Fruit fly (Drosophila melanogaster) whole organism, prepupa: ENCODE results near the gene CG5151.

Source experiments
- Blimp-1 ChIP-seq: fragments of 200-800 bp; sonication (Bioruptor generic); optimal IDR thresholded peaks from 3 replicates; lab custom pipeline; 2017; ENCODE audit warnings: missing biosample characterization, missing genetic modification characterization, mild to moderate bottlenecking, moderate library complexity, missing genetic modification reagents
- CG10631 ChIP-seq: fragments of 200-800 bp; sonication (Bioruptor generic); optimal IDR thresholded peaks from 2 replicates; lab custom pipeline; 2016; ENCODE audit warnings: missing biosample characterization, missing genetic modification characterization
- CG10669 ChIP-seq: fragments of 200-800 bp; sonication (Bioruptor generic); optimal IDR thresholded peaks from 3 replicates; lab custom pipeline; 2018; ENCODE audit warnings: missing biosample characterization, mild to moderate bottlenecking, missing genetic modification characterization, moderate library complexity
- CG11762 ChIP-seq: fragments of 200-800 bp; sonication (Bioruptor generic); optimal IDR thresholded peaks from 3 replicates; lab custom pipeline; 2016; ENCODE audit warnings: missing biosample characterization, missing genetic modification characterization; ENCODE audit not compliant: insufficient read depth
- CG11902 ChIP-seq: fragments of 200-800 bp; sonication (Bioruptor generic); optimal IDR thresholded peaks from 3 replicates; lab custom pipeline; 2016; ENCODE audit warnings: missing biosample characterization, missing genetic modification characterization
- CG15336 ChIP-seq: fragments of 200-800 bp; sonication (Bioruptor generic); IDR thresholded peaks from 2 replicates; pipeline ENCODE4 v1.3.6; 2022; ENCODE audit warnings: missing biosample characterization, missing genetic modification characterization
- CG1621 ChIP-seq: fragments of 200-800 bp; sonication (Bioruptor generic); optimal IDR thresholded peaks from 3 replicates; lab custom pipeline; 2018; ENCODE audit warnings: missing biosample characterization, mild to moderate bottlenecking, missing genetic modification characterization
- CG3032 ChIP-seq: fragments of 200-800 bp; optimal IDR thresholded peaks from 2 replicates; lab custom pipeline; 2019; ENCODE audit warnings: missing biosample characterization, mild to moderate bottlenecking, missing genetic modification characterization, moderate library complexity
- CG31627 ChIP-seq: fragments of 200-800 bp; sonication (Bioruptor generic); optimal IDR thresholded peaks from 3 replicates; lab custom pipeline; 2016; ENCODE audit warnings: missing biosample characterization, missing genetic modification characterization
- CG32006 ChIP-seq: fragments of 200-800 bp; sonication (Bioruptor generic); optimal IDR thresholded peaks from 3 replicates; lab custom pipeline; 2017; ENCODE audit warnings: missing biosample characterization, mild to moderate bottlenecking, missing genetic modification characterization
- CG34406 ChIP-seq: fragments of 200-800 bp; sonication (Bioruptor generic); optimal IDR thresholded peaks from 3 replicates; lab custom pipeline; 2016; ENCODE audit warnings: missing biosample characterization, missing genetic modification characterization
- CG4318 ChIP-seq: fragments of 200-800 bp; sonication (Bioruptor generic); optimal IDR thresholded peaks from 3 replicates; lab custom pipeline; 2017; ENCODE audit warnings: missing biosample characterization, mild to moderate bottlenecking, missing genetic modification characterization
- CG6163 ChIP-seq: fragments of 200-800 bp; sonication (Bioruptor generic); IDR thresholded peaks from 3 replicates; pipeline ENCODE4 v1.3.6; 2022; ENCODE audit warnings: missing biosample characterization, missing genetic modification characterization
- CG6276 ChIP-seq: fragments of 200-800 bp; sonication (Bioruptor generic); optimal IDR thresholded peaks from 2 replicates; lab custom pipeline; 2017; ENCODE audit warnings: missing biosample characterization, mild to moderate bottlenecking, missing genetic modification characterization
- CG6792 ChIP-seq: fragments of 200-800 bp; sonication (Bioruptor generic); optimal IDR thresholded peaks from 3 replicates; lab custom pipeline; 2016; ENCODE audit warnings: missing biosample characterization, missing genetic modification characterization
- CG7368 ChIP-seq: fragments of 200-800 bp; sonication (Bioruptor generic); optimal IDR thresholded peaks from 3 replicates; lab custom pipeline; 2016; ENCODE audit warnings: missing biosample characterization, missing genetic modification characterization
- CG8119 ChIP-seq: fragments of 200-800 bp; sonication (Bioruptor generic); IDR thresholded peaks from 3 replicates; pipeline ENCODE4 v1.3.6; 2022; ENCODE audit warnings: missing biosample characterization, missing genetic modification characterization
- CG8319 ChIP-seq: fragments of 200-800 bp; sonication (Bioruptor generic); optimal IDR thresholded peaks from 3 replicates; lab custom pipeline; 2016; ENCODE audit warnings: missing biosample characterization, missing genetic modification characterization
- CG8632 ChIP-seq: fragments of 200-800 bp; sonication (Bioruptor generic); optimal IDR thresholded peaks from 3 replicates; lab custom pipeline; 2016; ENCODE audit warnings: missing biosample characterization, missing genetic modification characterization
- CG9139 ChIP-seq: fragments of 200-800 bp; sonication (Bioruptor generic); optimal IDR thresholded peaks from 3 replicates; lab custom pipeline; 2017; ENCODE audit warnings: missing biosample characterization, mild to moderate bottlenecking, missing genetic modification characterization
- Eip75B ChIP-seq: fragments of 200-800 bp; sonication (Bioruptor generic); optimal IDR thresholded peaks from 3 replicates; lab custom pipeline; 2016; ENCODE audit warnings: missing biosample characterization, missing genetic modification characterization
- Eip78C ChIP-seq: fragments of 200-800 bp; sonication (Bioruptor generic); peaks from one replicate; lab custom pipeline; 2016; ENCODE audit warnings: missing biosample characterization, missing genetic modification characterization
- Eip93F ChIP-seq: fragments of 200-800 bp; sonication (Bioruptor generic); optimal IDR thresholded peaks from 2 replicates; lab custom pipeline; 2016; ENCODE audit warnings: missing biosample characterization, mild to moderate bottlenecking, missing genetic modification characterization
- Ets21C ChIP-seq: fragments of 200-800 bp; sonication (Bioruptor generic); optimal IDR thresholded peaks from 3 replicates; lab custom pipeline; 2016; ENCODE audit warnings: missing biosample characterization, missing genetic modification characterization
- Gug ChIP-seq: fragments of 200-800 bp; sonication (Bioruptor generic); IDR thresholded peaks from 2 replicates; pipeline ENCODE4 v1.3.6; 2022; ENCODE audit warnings: missing biosample characterization, missing genetic modification characterization
- Hr39 ChIP-seq: fragments of 200-800 bp; sonication (Bioruptor generic); optimal IDR thresholded peaks from 2 replicates; lab custom pipeline; 2016; ENCODE audit warnings: missing biosample characterization, missing genetic modification characterization
- Hr4 ChIP-seq: fragments of 200-800 bp; sonication (Bioruptor generic); optimal IDR thresholded peaks from 3 replicates; lab custom pipeline; 2016; ENCODE audit warnings: missing biosample characterization, missing genetic modification characterization
- Met ChIP-seq: fragments of 200-800 bp; sonication (Bioruptor generic); optimal IDR thresholded peaks from 3 replicates; lab custom pipeline; 2016; ENCODE audit warnings: missing biosample characterization, missing genetic modification characterization
- Sox102F ChIP-seq: fragments of 200-800 bp; sonication (Bioruptor generic); optimal IDR thresholded peaks from 2 replicates; lab custom pipeline; 2016; ENCODE audit warnings: missing biosample characterization, mild to moderate bottlenecking, missing genetic modification characterization
- Sox14 ChIP-seq: fragments of 200-800 bp; sonication (Bioruptor generic); optimal IDR thresholded peaks from 3 replicates; lab custom pipeline; 2016; ENCODE audit warnings: missing biosample characterization, missing genetic modification characterization
- Sox15 ChIP-seq: fragments of 200-800 bp; sonication (Bioruptor generic); optimal IDR thresholded peaks from 3 replicates; lab custom pipeline; 2016; ENCODE audit warnings: missing biosample characterization, missing genetic modification characterization
- achi ChIP-seq: fragments of 200-800 bp; sonication (Bioruptor generic); optimal IDR thresholded peaks from 3 replicates; lab custom pipeline; 2016; ENCODE audit warnings: missing biosample characterization, missing genetic modification characterization
- acj6 ChIP-seq: fragments of 200-800 bp; sonication (Bioruptor generic); optimal IDR thresholded peaks from 3 replicates; lab custom pipeline; 2016; ENCODE audit warnings: missing biosample characterization, missing genetic modification characterization
- cyc ChIP-seq: fragments of 200-800 bp; sonication (Bioruptor generic); optimal IDR thresholded peaks from 3 replicates; lab custom pipeline; 2016; ENCODE audit warnings: missing biosample characterization, missing genetic modification characterization
- dsx ChIP-seq: fragments of 200-800 bp; optimal IDR thresholded peaks from 3 replicates; lab custom pipeline; 2019; ENCODE audit warnings: missing biosample characterization, mild to moderate bottlenecking, missing genetic modification characterization, moderate library complexity; ENCODE audit not compliant: poor library complexity, severe bottlenecking
- eg ChIP-seq: fragments of 200-800 bp; sonication (Bioruptor generic); IDR thresholded peaks from 3 replicates; pipeline ENCODE4 v1.3.6; 2022; ENCODE audit warnings: missing biosample characterization, missing genetic modification characterization
- esn ChIP-seq: fragments of 200-800 bp; sonication (Bioruptor generic); optimal IDR thresholded peaks from 2 replicates; lab custom pipeline; 2016; ENCODE audit warnings: missing biosample characterization, mild to moderate bottlenecking, missing genetic modification characterization, moderate library complexity
- fd59A ChIP-seq: fragments of 200-800 bp; sonication (Bioruptor generic); optimal IDR thresholded peaks from 2 replicates; lab custom pipeline; 2017; ENCODE audit warnings: missing biosample characterization, mild to moderate bottlenecking, missing genetic modification characterization, missing genetic modification reagents
- fd85E ChIP-seq: fragments of 200-800 bp; sonication (Bioruptor generic); optimal IDR thresholded peaks from 3 replicates; lab custom pipeline; 2016; ENCODE audit warnings: missing biosample characterization, missing genetic modification characterization
- lz ChIP-seq: fragments of 200-800 bp; sonication (Bioruptor generic); optimal IDR thresholded peaks from 3 replicates; lab custom pipeline; 2016; ENCODE audit warnings: missing biosample characterization, missing genetic modification characterization
- net ChIP-seq: fragments of 200-800 bp; sonication (Bioruptor generic); optimal IDR thresholded peaks from 3 replicates; lab custom pipeline; 2016; ENCODE audit warnings: missing biosample characterization, missing genetic modification characterization
- pdm3 ChIP-seq: fragments of 200-800 bp; sonication (Bioruptor generic); optimal IDR thresholded peaks from 3 replicates; lab custom pipeline; 2016; ENCODE audit warnings: missing biosample characterization, missing genetic modification characterization
- salr ChIP-seq, 2 experiments: fragments of 200-800 bp; sonication (Bioruptor generic); optimal IDR thresholded peaks; 3 replicates each; lab custom pipeline; 2016 to 2018; ENCODE audit warnings: missing biosample characterization in 2 of 2, missing genetic modification characterization in 2 of 2, mild to moderate bottlenecking in 1 of 2
- spab ChIP-seq: fragments of 200-800 bp; sonication (Bioruptor generic); optimal IDR thresholded peaks from 2 replicates; lab custom pipeline; 2017; ENCODE audit warnings: missing biosample characterization, mild to moderate bottlenecking, missing genetic modification characterization, missing genetic modification reagents
- ss ChIP-seq, 2 experiments: fragments of 200-800 bp; sonication (Bioruptor generic); optimal IDR thresholded peaks; 2 replicates in 1 of 2; 3 replicates in 1 of 2; lab custom pipeline; 2017 to 2018; ENCODE audit warnings: mild to moderate bottlenecking in 2 of 2, missing biosample characterization in 2 of 2, missing genetic modification characterization in 2 of 2, moderate library complexity in 1 of 2
- svp ChIP-seq: fragments of 200-800 bp; sonication (Bioruptor generic); peaks from one replicate; lab custom pipeline; 2016; ENCODE audit warnings: missing biosample characterization, missing genetic modification characterization

Gene CG5151

dm6 chr3L:16176492-16176891 lies 12.0 kb upstream of the CG5151 start (continued):
- peak; percentile 3 for TF ChIP-seq CG7368 (GFP tag; lab: Kevin White, UChicago)
- peak; percentile 76 for TF ChIP-seq spab (GFP tag; lab: Kevin White, UChicago)
- TF ChIP-seq CG11902 (GFP tag; lab: Kevin White, UChicago) = peak; percentile 29
- peak; percentile 64 for TF ChIP-seq CG31627
- no peak for TF ChIP-seq fd85E (GFP tag; lab: Kevin White, UChicago)
- no peak for TF ChIP-seq CG6163
- TF ChIP-seq CG8319 (GFP tag; lab: Kevin White, UChicago) = peak; percentile 32
- TF ChIP-seq net (GFP tag; lab: Kevin White, UChicago) = peak; percentile 51
- peak; percentile 33 to 58 for TF ChIP-seq salr (GFP tag; optimal IDR thresholded peaks at IDR 0.05; lab: Kevin White, UChicago)
- TF ChIP-seq Hr39 (GFP tag; lab: Kevin White, UChicago) = peak; percentile 50
- TF ChIP-seq eg = no peak
- TF ChIP-seq Met (GFP tag; lab: Kevin White, UChicago) = peak; percentile 78
- peak; percentile 61 for TF ChIP-seq cyc (GFP tag; lab: Kevin White, UChicago)
- peak; percentile 81 for TF ChIP-seq esn (GFP tag; lab: Kevin White, UChicago)
- peak in 1 of 2 experiments; percentile 68 for TF ChIP-seq ss (GFP tag; optimal IDR thresholded peaks at IDR 0.05; lab: Kevin White, UChicago)
- TF ChIP-seq Hr4 (GFP tag; lab: Kevin White, UChicago) = peak; percentile 28
- peak; percentile 73 for TF ChIP-seq CG10631 (GFP tag; lab: Kevin White, UChicago)
- TF ChIP-seq lz (GFP tag; lab: Kevin White, UChicago) = peak; percentile 63
- TF ChIP-seq CG11762 (GFP tag; lab: Kevin White, UChicago) = peak; percentile 57
- peak; percentile 65 for TF ChIP-seq Sox14
- TF ChIP-seq fd59A (GFP tag; lab: Kevin White, UChicago) = peak; percentile 69
- TF ChIP-seq Sox102F = peak; percentile 60
- TF ChIP-seq acj6 (GFP tag; lab: Kevin White, UChicago) = peak; percentile 72
- peak; percentile 79 for TF ChIP-seq dsx (GFP tag; lab: Kevin White, UChicago)
- TF ChIP-seq Blimp-1 = no peak

- TF ChIP-seq spab (GFP tag; lab: Kevin White, UChicago) (peak; percentile 69), pdm3 (GFP tag; lab: Kevin White, UChicago) (peak; percentile 79), dsx (GFP tag; lab: Kevin White, UChicago) (peak; percentile 77), CG6792 (GFP tag; lab: Kevin White, UChicago) (peak; percentile 86), CG10669 (GFP tag; lab: Kevin White, UChicago) (peak; percentile 84), fd59A (GFP tag; lab: Kevin White, UChicago) (peak; percentile 74), CG9139 (peak; percentile 70), Eip78C (GFP tag; lab: Kevin White, UChicago) (peak; percentile 98), Sox102F (peak; percentile 87), CG15336 (GFP tag; lab: Robert Waterston, UW) (peak; percentile 58), Gug (GFP tag; lab: Robert Waterston, UW) (peak; percentile 41), CG32006 (GFP tag; lab: Kevin White, UChicago) (peak; percentile 49), CG10631 (GFP tag; lab: Kevin White, UChicago) (peak; percentile 70), achi (peak; percentile 81), CG31627 (peak; percentile 81), CG11902 (GFP tag; lab: Kevin White, UChicago) (peak; percentile 75), Met (GFP tag; lab: Kevin White, UChicago) (peak; percentile 90), net (GFP tag; lab: Kevin White, UChicago) (peak; percentile 86), CG4318 (GFP tag; lab: Kevin White, UChicago) (peak; percentile 12), Hr39 (GFP tag; lab: Kevin White, UChicago) (peak; percentile 73), Eip75B (GFP tag; lab: Kevin White, UChicago) (peak; percentile 87), CG6163 (peak; percentile 85), CG34406 (GFP tag; lab: Kevin White, UChicago) (peak; percentile 85), Sox15 (peak; percentile 63), Eip93F (no peak), Blimp-1 (peak; percentile 54), cyc (GFP tag; lab: Kevin White, UChicago) (peak; percentile 80), CG8632 (GFP tag; lab: Kevin White, UChicago) (peak; percentile 87), esn (GFP tag; lab: Kevin White, UChicago) (peak; percentile 90), acj6 (GFP tag; lab: Kevin White, UChicago) (peak; percentile 80), Ets21C (GFP tag; lab: Kevin White, UChicago) (peak; percentile 73), CG6276 (peak; percentile 6), CG1621 (tag; lab: Kevin White, UChicago) (peak; percentile 60), CG8119 (GFP tag; lab: Robert Waterston, UW) (peak; percentile 65; the same call in 2 of the 3 replicates), svp (GFP tag; lab: Kevin White, UChicago) (peak; percentile 99), CG3032 (tag; lab: Kevin White, UChicago) (peak; percentile 86), ss (GFP tag; optimal IDR thresholded peaks at IDR 0.05; lab: Kevin White, UChicago) (peak; percentile 76 to 84)
These were observed 11.2 kb upstream of the CG5151 start for dm6 chr3L:16175628-16176263.
